Fruit fly (Drosophila melanogaster) whole organism, embryonic: ENCODE results near the gene CG15011.
A peak's percentile ranks its signal among the peaks of the same experiment; 100 is the strongest.

Source experiments
- CG10565 ChIP-seq: fragments of 200-800 bp; sonication (Bioruptor generic); optimal IDR thresholded peaks from 3 replicates; lab custom pipeline; 2016; ENCODE audit warnings: missing biosample characterization, mild to moderate bottlenecking, missing genetic modification characterization
- CG10654 ChIP-seq: fragments of 200-800 bp; sonication (Bioruptor generic); optimal IDR thresholded peaks from 2 replicates; lab custom pipeline; 2016; ENCODE audit warnings: missing biosample characterization, missing genetic modification characterization
- CG10979 ChIP-seq: fragments of 200-800 bp; sonication (Bioruptor generic); optimal IDR thresholded peaks from 2 replicates; lab custom pipeline; 2018; ENCODE audit warnings: missing biosample characterization, mild to moderate bottlenecking, missing genetic modification characterization, moderate library complexity
- CG11247 ChIP-seq: fragments of 200-800 bp; sonication (Bioruptor generic); IDR thresholded peaks from 2 replicates; pipeline ENCODE4 v1.3.6; 2022; ENCODE audit warnings: missing biosample characterization, missing genetic modification characterization
- CG11695 ChIP-seq: fragments of 200-800 bp; sonication (Bioruptor generic); IDR thresholded peaks from 3 replicates; pipeline ENCODE4 v1.3.6; 2022; ENCODE audit warnings: missing biosample characterization, missing genetic modification characterization
- CG12744 ChIP-seq: fragments of 200-800 bp; sonication (Bioruptor generic); optimal IDR thresholded peaks from 2 replicates; lab custom pipeline; 2016; ENCODE audit warnings: missing biosample characterization, missing genetic modification characterization
- CG12942 ChIP-seq: fragments of 200-800 bp; sonication (Bioruptor generic); optimal IDR thresholded peaks from 3 replicates; lab custom pipeline; 2016; ENCODE audit warnings: missing biosample characterization, missing genetic modification characterization
- CG17359 ChIP-seq: fragments of 200-800 bp; sonication (Bioruptor generic); optimal IDR thresholded peaks from 3 replicates; lab custom pipeline; 2018; ENCODE audit warnings: missing biosample characterization, mild to moderate bottlenecking, missing genetic modification characterization, moderate library complexity
- CG17568 ChIP-seq: fragments of 200-800 bp; sonication (Bioruptor generic); optimal IDR thresholded peaks from 2 replicates; lab custom pipeline; 2018; ENCODE audit warnings: missing biosample characterization, mild to moderate bottlenecking, missing genetic modification characterization, moderate library complexity
- CG18262 ChIP-seq: fragments of 200-800 bp; optimal IDR thresholded peaks from 3 replicates; lab custom pipeline; 2019; ENCODE audit warnings: missing biosample characterization, mild to moderate bottlenecking, missing genetic modification characterization, moderate library complexity
- CG18599 ChIP-seq: fragments of 200-800 bp; sonication (Bioruptor generic); optimal IDR thresholded peaks from 3 replicates; lab custom pipeline; 2017; ENCODE audit warnings: missing biosample characterization, missing genetic modification characterization, mild to moderate bottlenecking, moderate library complexity, missing genetic modification reagents
- CG2678 ChIP-seq: fragments of 200-800 bp; sonication (Bioruptor generic); optimal IDR thresholded peaks from 3 replicates; lab custom pipeline; 2019; ENCODE audit warnings: missing biosample characterization, mild to moderate bottlenecking, missing genetic modification characterization, moderate library complexity
- CG3065 ChIP-seq: fragments of 200-800 bp; sonication (Bioruptor generic); optimal IDR thresholded peaks from 2 replicates; lab custom pipeline; 2016; ENCODE audit warnings: missing biosample characterization, missing genetic modification characterization
- CG31441 ChIP-seq: fragments of 200-800 bp; sonication (Bioruptor generic); IDR thresholded peaks from 2 replicates; pipeline ENCODE4 v1.3.6; 2022; ENCODE audit warnings: missing biosample characterization, missing genetic modification characterization
- CG7928 ChIP-seq: fragments of 200-800 bp; sonication (Bioruptor generic); optimal IDR thresholded peaks from 2 replicates; lab custom pipeline; 2017; ENCODE audit warnings: missing biosample characterization, mild to moderate bottlenecking, missing genetic modification characterization
- CG9876 ChIP-seq: fragments of 200-800 bp; sonication (Bioruptor generic); optimal IDR thresholded peaks from 2 replicates; lab custom pipeline; 2016; ENCODE audit warnings: missing biosample characterization, missing genetic modification characterization
- CHES-1-like ChIP-seq: fragments of 200-800 bp; sonication (Bioruptor generic); optimal IDR thresholded peaks from 2 replicates; lab custom pipeline; 2016; ENCODE audit warnings: missing biosample characterization, missing genetic modification characterization
- Elba2 ChIP-seq: fragments of 200-800 bp; sonication (Bioruptor generic); optimal IDR thresholded peaks from 3 replicates; lab custom pipeline; 2016; ENCODE audit warnings: missing biosample characterization, missing genetic modification characterization
- HLH4C ChIP-seq: fragments of 200-800 bp; sonication (Bioruptor generic); IDR thresholded peaks from 3 replicates; pipeline ENCODE4 v1.3.6; 2022; ENCODE audit warnings: missing biosample characterization, missing genetic modification characterization; ENCODE audit not compliant: partially characterized antibody
- HLHmδ ChIP-seq: fragments of 200-800 bp; sonication (Bioruptor generic); optimal IDR thresholded peaks from 2 replicates; lab custom pipeline; 2018; ENCODE audit warnings: missing biosample characterization, mild to moderate bottlenecking, missing genetic modification characterization, moderate library complexity
- Hey ChIP-seq: fragments of 200-800 bp; sonication (Bioruptor generic); optimal IDR thresholded peaks from 3 replicates; lab custom pipeline; 2018; ENCODE audit warnings: missing biosample characterization, mild to moderate bottlenecking, missing genetic modification characterization
- Kr ChIP-seq: fragments of 200-800 bp; sonication (Bioruptor generic); optimal IDR thresholded peaks from 2 replicates; lab custom pipeline; 2017; ENCODE audit warnings: missing biosample characterization, mild to moderate bottlenecking, missing genetic modification characterization
- NK7.1 ChIP-seq: fragments of 200-800 bp; sonication (Bioruptor generic); optimal IDR thresholded peaks from 3 replicates; lab custom pipeline; 2016; ENCODE audit warnings: missing biosample characterization, missing genetic modification characterization
- Oaz ChIP-seq: fragments of 200-800 bp; sonication (Bioruptor generic); IDR thresholded peaks from 2 replicates; pipeline ENCODE4 v1.3.6; 2022; ENCODE audit warnings: missing biosample characterization, missing genetic modification characterization
- Scr ChIP-seq: fragments of 200-800 bp; sonication (Bioruptor generic); IDR thresholded peaks from 2 replicates; pipeline ENCODE4 v1.3.6; 2022; ENCODE audit warnings: missing biosample characterization, missing genetic modification characterization; ENCODE audit not compliant: partially characterized antibody
- Sox102F ChIP-seq: fragments of 200-800 bp; sonication (Bioruptor generic); optimal IDR thresholded peaks from 2 replicates; lab custom pipeline; 2018; ENCODE audit warnings: missing biosample characterization, mild to moderate bottlenecking, missing genetic modification characterization, moderate library complexity
- Sry-δ ChIP-seq: fragments of 200-800 bp; sonication (Bioruptor generic); optimal IDR thresholded peaks from 2 replicates; lab custom pipeline; 2016; ENCODE audit warnings: missing biosample characterization, missing genetic modification characterization
- al ChIP-seq: fragments of 200-800 bp; sonication (Bioruptor generic); IDR thresholded peaks from 2 replicates; pipeline ENCODE4 v1.3.6; 2022; ENCODE audit warnings: missing biosample characterization, missing genetic modification characterization
- bsh ChIP-seq, 2 experiments: fragments of 200-800 bp; sonication (Bioruptor generic); optimal IDR thresholded peaks; 2 replicates each; lab custom pipeline; 2017 to 2018; ENCODE audit warnings: mild to moderate bottlenecking in 2 of 2, missing biosample characterization in 2 of 2, missing genetic modification characterization in 2 of 2, moderate library complexity in 1 of 2
- crol ChIP-seq: fragments of 200-800 bp; sonication (Bioruptor generic); IDR thresholded peaks from 2 replicates; pipeline ENCODE4 v1.3.6; 2022; ENCODE audit warnings: missing biosample characterization, missing genetic modification characterization
- dimm ChIP-seq: fragments of 200-800 bp; sonication (Bioruptor generic); IDR thresholded peaks from 2 replicates; pipeline ENCODE4 v1.3.6; 2022; ENCODE audit warnings: missing biosample characterization, missing genetic modification characterization
- dpn ChIP-seq, 2 experiments: fragments of 200-800 bp; sonication (Bioruptor generic); optimal IDR thresholded peaks; 3 replicates each; lab custom pipeline; 2016; ENCODE audit warnings: missing biosample characterization in 2 of 2, missing genetic modification characterization in 2 of 2
- fd64A ChIP-seq: fragments of 200-800 bp; sonication (Bioruptor generic); optimal IDR thresholded peaks from 3 replicates; lab custom pipeline; 2018; ENCODE audit warnings: missing biosample characterization, mild to moderate bottlenecking, missing genetic modification characterization
- fd96Cb ChIP-seq: fragments of 200-800 bp; sonication (Bioruptor generic); optimal IDR thresholded peaks from 2 replicates; lab custom pipeline; 2018; ENCODE audit warnings: missing biosample characterization, mild to moderate bottlenecking, missing genetic modification characterization, moderate library complexity
- gcm2 ChIP-seq: fragments of 200-800 bp; sonication (Bioruptor generic); optimal IDR thresholded peaks from 2 replicates; lab custom pipeline; 2016; ENCODE audit warnings: missing biosample characterization, missing genetic modification characterization
- gem ChIP-seq: fragments of 200-800 bp; sonication (Bioruptor generic); optimal IDR thresholded peaks from 2 replicates; lab custom pipeline; 2019; ENCODE audit warnings: missing biosample characterization, mild to moderate bottlenecking, missing genetic modification characterization, moderate library complexity
- ham ChIP-seq: fragments of 200-800 bp; sonication (Bioruptor generic); IDR thresholded peaks from 2 replicates; pipeline ENCODE4 v1.3.6; 2022; ENCODE audit warnings: missing biosample characterization, missing genetic modification characterization
- insv ChIP-seq, 2 experiments: fragments of 200-800 bp; sonication (Bioruptor generic); optimal IDR thresholded peaks; 3 replicates each; lab custom pipeline; 2016 to 2018; ENCODE audit warnings: missing biosample characterization in 2 of 2, missing genetic modification characterization in 2 of 2
- jigr1 ChIP-seq: fragments of 200-800 bp; sonication (Bioruptor generic); IDR thresholded peaks from 3 replicates; pipeline ENCODE4 v1.3.6; 2022; ENCODE audit warnings: missing biosample characterization, missing genetic modification characterization
- maf-S ChIP-seq: fragments of 200-800 bp; sonication (Bioruptor generic); optimal IDR thresholded peaks from 2 replicates; lab custom pipeline; 2016; ENCODE audit warnings: missing biosample characterization, missing genetic modification characterization
- mld ChIP-seq: fragments of 200-800 bp; sonication (Bioruptor generic); IDR thresholded peaks from 3 replicates; pipeline ENCODE4 v1.3.6; 2022; ENCODE audit warnings: missing biosample characterization, missing genetic modification characterization; ENCODE audit not compliant: partially characterized antibody
- nau ChIP-seq: fragments of 200-800 bp; sonication (Bioruptor generic); optimal IDR thresholded peaks from 3 replicates; lab custom pipeline; 2017; ENCODE audit warnings: missing biosample characterization, mild to moderate bottlenecking, missing genetic modification characterization, missing genetic modification reagents
- oc ChIP-seq: fragments of 200-800 bp; sonication (Bioruptor generic); optimal IDR thresholded peaks from 2 replicates; lab custom pipeline; 2018; ENCODE audit warnings: missing biosample characterization, mild to moderate bottlenecking, missing genetic modification characterization, moderate library complexity
- sens ChIP-seq: fragments of 200-800 bp; sonication (Bioruptor generic); peaks from one replicate; lab custom pipeline; 2016; ENCODE audit warnings: missing biosample characterization, missing genetic modification characterization
- sqz ChIP-seq: fragments of 200-800 bp; sonication (Bioruptor generic); optimal IDR thresholded peaks from 3 replicates; lab custom pipeline; 2018; ENCODE audit warnings: missing biosample characterization, mild to moderate bottlenecking, missing genetic modification characterization
- tin ChIP-seq: fragments of 200-800 bp; sonication (Bioruptor generic); optimal IDR thresholded peaks from 3 replicates; lab custom pipeline; 2016; ENCODE audit warnings: missing biosample characterization, missing genetic modification characterization
- trh ChIP-seq: fragments of 200-800 bp; sonication (Bioruptor generic); optimal IDR thresholded peaks from 2 replicates; lab custom pipeline; 2016; ENCODE audit warnings: missing biosample characterization, missing genetic modification characterization
- vfl ChIP-seq: fragments of 200-800 bp; sonication (Bioruptor generic); optimal IDR thresholded peaks from 2 replicates; lab custom pipeline; 2016; ENCODE audit warnings: missing biosample characterization, missing genetic modification characterization

CG15011 gene

dm6 chr3L:4302088-4302487 is 43.1 kb upstream of the CG15011 start (continued):
- TF ChIP-seq CG10654 (GFP tag; lab: Kevin White, UChicago), result no peak
- no peak for TF ChIP-seq crol (GFP tag; lab: Robert Waterston, UW)
- TF ChIP-seq Scr (GFP tag; lab: Robert Waterston, UW), result no peak
- no peak for TF ChIP-seq CG18599
- TF ChIP-seq sens (GFP tag; lab: Kevin White, UChicago), result peak; percentile 71
- no peak for TF ChIP-seq trh
- peak; percentile 1 for TF ChIP-seq fd96Cb
- TF ChIP-seq HLH4C, result no peak
- no peak for TF ChIP-seq HLHmδ (GFP tag; lab: Kevin White, UChicago)
- peak; percentile 13 for TF ChIP-seq gem
- TF ChIP-seq Oaz (GFP tag; lab: Robert Waterston, UW), result no peak
- 0 out of 2 replicates have a peak, but pooled peaks have one; percentile 10 for TF ChIP-seq CG31441
- peak; percentile 27 for TF ChIP-seq CG10979
- TF ChIP-seq jigr1, result no peak
- TF ChIP-seq CG11247 (GFP tag; lab: Robert Waterston, UW), result no peak
- no peak for TF ChIP-seq sqz (GFP tag; lab: Kevin White, UChicago)
- no peak for TF ChIP-seq CG9876 (GFP tag; lab: Kevin White, UChicago)
- TF ChIP-seq dimm (GFP tag; lab: Robert Waterston, UW), result no peak
- TF ChIP-seq Hey (tag; lab: Kevin White, UChicago), result no peak
- peak; percentile 29 for TF ChIP-seq CG18262 (tag; lab: Kevin White, UChicago)
- no peak for TF ChIP-seq CG17359 (tag; lab: Kevin White, UChicago)
- TF ChIP-seq Sry-δ (GFP tag; lab: Kevin White, UChicago), result no peak
- TF ChIP-seq CG12744, result no peak
- no peak for TF ChIP-seq nau (GFP tag; lab: Kevin White, UChicago)
- TF ChIP-seq CHES-1-like (GFP tag; lab: Kevin White, UChicago), result no peak
- TF ChIP-seq CG17568 (GFP tag; lab: Kevin White, UChicago), result no peak
- no peak for TF ChIP-seq CG10565 (GFP tag; lab: Kevin White, UChicago)
- no peak for TF ChIP-seq Kr (GFP tag; lab: Kevin White, UChicago)
- no peak for TF ChIP-seq NK7.1
- TF ChIP-seq ham (GFP tag; lab: Robert Waterston, UW), result no peak
- TF ChIP-seq mld (GFP tag; lab: Robert Waterston, UW), result no peak
- TF ChIP-seq CG7928 (GFP tag; lab: Kevin White, UChicago), result no peak
- TF ChIP-seq al (GFP tag; lab: Robert Waterston, UW), result no peak
- no peak for TF ChIP-seq Elba2
- TF ChIP-seq maf-S, result no peak
- TF ChIP-seq CG3065 (GFP tag; lab: Kevin White, UChicago), result no peak
- peak; percentile 3 for TF ChIP-seq CG2678 (tag; lab: Kevin White, UChicago)
- no peak for TF ChIP-seq insv (GFP tag; optimal IDR thresholded peaks at IDR 0.05; lab: Kevin White, UChicago)
- TF ChIP-seq fd64A (GFP tag; lab: Kevin White, UChicago), result no peak
- no peak for TF ChIP-seq oc
- TF ChIP-seq tin, result no peak
- TF ChIP-seq Sox102F, result peak; percentile 7
- peak in 1 of 2 experiments; percentile 0 for TF ChIP-seq bsh (GFP tag; optimal IDR thresholded peaks at IDR 0.05; lab: Kevin White, UChicago)
- TF ChIP-seq dpn (GFP tag; optimal IDR thresholded peaks at IDR 0.05; lab: Kevin White, UChicago), result no peak
- no peak for TF ChIP-seq CG12942
- TF ChIP-seq vfl, result no peak
- TF ChIP-seq gcm2, result no peak
- no peak for TF ChIP-seq CG11695 (GFP tag; lab: Robert Waterston, UW)
